Fruit fly (Drosophila melanogaster): ENCODE results near the gene TfIIA-L.

The TfIIA-L gene

dm6 chr3R:27250907-27251306, at the start of gene TfIIA-L, which contains the start of gene TTLL6B:
Gene TfIIA-L (plus strand): TSS chr3R:27251112.
Gene TTLL6B (minus strand): TSS chr3R:27251007.
- no peak for TF ChIP-seq CG34367 (tag; optimal IDR thresholded peaks at IDR 0.05)
- no peak for TF ChIP-seq CG4496 (GFP tag; IDR thresholded peaks at IDR 0.05)
- TF ChIP-seq CG17806 (tag; optimal IDR thresholded peaks at IDR 0.05), result no peak
- TF ChIP-seq CG10348 (GFP tag; IDR thresholded peaks at IDR 0.05), result no peak
- TF ChIP-seq CG32121 (GFP tag; IDR thresholded peaks at IDR 0.05), result no peak
- no peak for TF ChIP-seq CG15710 (tag; optimal IDR thresholded peaks at IDR 0.05)
- TF ChIP-seq Snoo (tag; optimal IDR thresholded peaks at IDR 0.05), result no peak
- TF ChIP-seq D1 (tag; optimal IDR thresholded peaks at IDR 0.05), result no peak
- TF ChIP-seq Ets98B (GFP tag; IDR thresholded peaks at IDR 0.05), result no peak
- TF ChIP-seq EcR (GFP tag; optimal IDR thresholded peaks at IDR 0.05), result no peak
- no peak for TF ChIP-seq rn (GFP tag; IDR thresholded peaks at IDR 0.05)
- TF ChIP-seq fd96Ca (GFP tag; IDR thresholded peaks at IDR 0.05), result no peak
- no peak for TF ChIP-seq CG14655 (GFP tag; optimal IDR thresholded peaks at IDR 0.05)
- TF ChIP-seq CG12605 (GFP tag; IDR thresholded peaks at IDR 0.05), result no peak
- TF ChIP-seq gl (tag; optimal IDR thresholded peaks at IDR 0.05), result no peak
- TF ChIP-seq CG9948 (tag; optimal IDR thresholded peaks at IDR 0.05), result no peak
- no peak for TF ChIP-seq Pif1B (GFP tag; optimal IDR thresholded peaks at IDR 0.05)

- TF ChIP-seq Ets98B (GFP tag; IDR thresholded peaks at IDR 0.05) (no peak), CG12605 (GFP tag; IDR thresholded peaks at IDR 0.05) (0 out of 2 replicates have a peak, but pooled peaks have one; percentile 15), CG4496 (GFP tag; IDR thresholded peaks at IDR 0.05) (peak; percentile 18; the same call in 1 of the 3 replicates), CG13204 (GFP tag; optimal IDR thresholded peaks at IDR 0.05) (no peak), CG10348 (GFP tag; IDR thresholded peaks at IDR 0.05) (no peak), D1 (tag; optimal IDR thresholded peaks at IDR 0.05) (peak; percentile 79), EcR (GFP tag; optimal IDR thresholded peaks at IDR 0.05) (peak; percentile 34), CG9948 (tag; optimal IDR thresholded peaks at IDR 0.05) (peak; percentile 92), Snoo (tag; optimal IDR thresholded peaks at IDR 0.05) (peak; percentile 71), rn (GFP tag; IDR thresholded peaks at IDR 0.05) (no peak), CG34367 (tag; optimal IDR thresholded peaks at IDR 0.05) (peak; percentile 76), CG8301 (tag; optimal IDR thresholded peaks at IDR 0.05) (peak; percentile 42), CG17806 (tag; optimal IDR thresholded peaks at IDR 0.05) (peak; percentile 87), Pif1B (GFP tag; optimal IDR thresholded peaks at IDR 0.05) (peak; percentile 40), CG32121 (GFP tag; IDR thresholded peaks at IDR 0.05) (no peak), CG14655 (GFP tag; optimal IDR thresholded peaks at IDR 0.05) (peak; percentile 81), CG8159 (tag; optimal IDR thresholded peaks at IDR 0.05) (peak; percentile 93), CG15710 (tag; optimal IDR thresholded peaks at IDR 0.05) (peak; percentile 88), gl (tag; optimal IDR thresholded peaks at IDR 0.05) (peak; percentile 57), fd96Ca (GFP tag; IDR thresholded peaks at IDR 0.05) (no peak), Pif1A (GFP tag; optimal IDR thresholded peaks at IDR 0.05) (peak; percentile 19)
These were observed 49.2 kb upstream of the TfIIA-L start for dm6 chr3R:27201538-27202281.

- TF ChIP-seq CG13204 (GFP tag; optimal IDR thresholded peaks at IDR 0.05), result no peak
- TF ChIP-seq fd96Ca (GFP tag; IDR thresholded peaks at IDR 0.05), result no peak
These were observed 48.6 kb upstream of the TfIIA-L start for dm6 chr3R:27202330-27202729.

- TF ChIP-seq gl (tag; optimal IDR thresholded peaks at IDR 0.05) (peak; percentile 4), CG8301 (tag; optimal IDR thresholded peaks at IDR 0.05) (no peak)
These were observed 47.1 kb upstream of the TfIIA-L start for dm6 chr3R:27203856-27204255.

- TF ChIP-seq CG4496 (GFP tag; IDR thresholded peaks at IDR 0.05), result no peak
- TF ChIP-seq CG13204 (GFP tag; optimal IDR thresholded peaks at IDR 0.05), result no peak
- TF ChIP-seq CG34367 (tag; optimal IDR thresholded peaks at IDR 0.05), result no peak
- peak; percentile 73 for TF ChIP-seq CG17806 (tag; optimal IDR thresholded peaks at IDR 0.05)
- TF ChIP-seq EcR (GFP tag; optimal IDR thresholded peaks at IDR 0.05), result peak; percentile 43
- TF ChIP-seq CG9948 (tag; optimal IDR thresholded peaks at IDR 0.05), result peak; percentile 70
- peak; percentile 36 for TF ChIP-seq CG8301 (tag; optimal IDR thresholded peaks at IDR 0.05)
- TF ChIP-seq CG14655 (GFP tag; optimal IDR thresholded peaks at IDR 0.05), result peak; percentile 59
- peak; percentile 79 for TF ChIP-seq CG8159 (tag; optimal IDR thresholded peaks at IDR 0.05)
- TF ChIP-seq Snoo (tag; optimal IDR thresholded peaks at IDR 0.05), result peak; percentile 61
- TF ChIP-seq Pif1A (GFP tag; optimal IDR thresholded peaks at IDR 0.05), result no peak
- TF ChIP-seq CG15710 (tag; optimal IDR thresholded peaks at IDR 0.05), result peak; percentile 63
- TF ChIP-seq rn (GFP tag; IDR thresholded peaks at IDR 0.05), result no peak
- TF ChIP-seq gl (tag; optimal IDR thresholded peaks at IDR 0.05), result peak; percentile 5
- TF ChIP-seq fd96Ca (GFP tag; IDR thresholded peaks at IDR 0.05), result no peak
- TF ChIP-seq CG12605 (GFP tag; IDR thresholded peaks at IDR 0.05), result no peak
These were observed 46.1 kb upstream of the TfIIA-L start for dm6 chr3R:27204694-27205414.

Data from whole organism, pupa.